Fruit fly (Drosophila melanogaster): ENCODE results near the gene CG5664.

Gene CG5664

DNA sequence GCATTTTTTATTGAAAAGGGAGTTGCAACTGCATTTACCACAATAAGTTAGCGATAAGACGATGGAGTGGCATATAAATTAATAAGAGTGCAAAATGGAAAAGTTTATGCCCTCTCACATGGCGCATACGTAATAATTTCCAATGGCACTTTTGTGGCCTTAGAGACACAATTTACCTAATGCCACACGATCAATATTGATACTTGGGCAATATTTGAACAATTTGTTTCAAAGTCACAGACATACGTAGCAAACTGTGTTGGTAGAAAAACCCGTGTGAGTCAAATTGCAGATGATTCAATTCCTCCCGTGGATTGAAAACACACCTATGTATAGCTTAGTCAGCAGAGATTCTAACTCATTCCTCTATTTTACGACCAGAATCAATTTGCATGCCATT, 29.0 kb downstream of the CG5664 start (continued):
- 0 out of 2 replicates have a peak, but pooled peaks have one; percentile 19 for TF ChIP-seq CG31441 (GFP tag; IDR thresholded peaks at IDR 0.05)
- TF ChIP-seq ttk (GFP tag; IDR thresholded peaks at IDR 0.05) = no peak
- TF ChIP-seq eve (GFP tag; optimal IDR thresholded peaks at IDR 0.05) = peak in 1 of 2 experiments; percentile 9
- TF ChIP-seq Optix (GFP tag; IDR thresholded peaks at IDR 0.05) = no peak
- peak; percentile 6 for TF ChIP-seq CG12219 (GFP tag; optimal IDR thresholded peaks at IDR 0.05)
- TF ChIP-seq CG9797 (GFP tag; optimal IDR thresholded peaks at IDR 0.05) = no peak
- peak; percentile 30 for TF ChIP-seq CG17568 (GFP tag; optimal IDR thresholded peaks at IDR 0.05)
- no peak for TF ChIP-seq CG12104 (GFP tag; optimal IDR thresholded peaks at IDR 0.05)
- no peak for TF ChIP-seq CG11398 (GFP tag; optimal IDR thresholded peaks at IDR 0.05)
- no peak for TF ChIP-seq Bgb (GFP tag; IDR thresholded peaks at IDR 0.05; ENCODE audit: partially characterized antibody)
- TF ChIP-seq Gug (GFP tag; IDR thresholded peaks at IDR 0.05) = no peak
- TF ChIP-seq CG17612 (GFP tag; IDR thresholded peaks at IDR 0.05) = no peak
- no peak for TF ChIP-seq CG11247 (GFP tag; IDR thresholded peaks at IDR 0.05)
- TF ChIP-seq CG11696 (GFP tag; IDR thresholded peaks at IDR 0.05) = peak; percentile 37; the same call in 1 of the 2 replicates
- TF ChIP-seq CG10274 (GFP tag; optimal IDR thresholded peaks at IDR 0.05) = no peak
- TF ChIP-seq CG1024 (GFP tag; IDR thresholded peaks at IDR 0.05) = 0 out of 2 replicates have a peak, but pooled peaks have one; percentile 16
- TF ChIP-seq CG15269 (tag; optimal IDR thresholded peaks at IDR 0.05) = peak; percentile 31
- no peak for TF ChIP-seq CG11093 (GFP tag; IDR thresholded peaks at IDR 0.05)
- TF ChIP-seq cas (GFP tag; IDR thresholded peaks at IDR 0.05) = no peak
- TF ChIP-seq ab (GFP tag; optimal IDR thresholded peaks at IDR 0.05) = no peak
- TF ChIP-seq CG8089 (GFP tag; optimal IDR thresholded peaks at IDR 0.05) = no peak
- no peak for TF ChIP-seq CG1602 (GFP tag; optimal IDR thresholded peaks at IDR 0.05)
- TF ChIP-seq pros (GFP tag; optimal IDR thresholded peaks at IDR 0.05) = no peak
- TF ChIP-seq MESR4 (GFP tag; optimal IDR thresholded peaks at IDR 0.05) = no peak
- TF ChIP-seq hkb (optimal IDR thresholded peaks at IDR 0.05) = no peak
- TF ChIP-seq hkb (GFP tag; IDR thresholded peaks at IDR 0.05) = peak; percentile 74
- no peak for TF ChIP-seq CG18262 (tag; optimal IDR thresholded peaks at IDR 0.05)
- TF ChIP-seq p53 (GFP tag; optimal IDR thresholded peaks at IDR 0.05) = peak; percentile 45
- no peak for TF ChIP-seq CG6654 (GFP tag; optimal IDR thresholded peaks at IDR 0.05)
- TF ChIP-seq kah (GFP tag; optimal IDR thresholded peaks at IDR 0.05) = peak; percentile 6
- TF ChIP-seq lola (GFP tag; optimal IDR thresholded peaks at IDR 0.05) = no peak
- TF ChIP-seq Ssrp (tag; optimal IDR thresholded peaks at IDR 0.05) = no peak
- TF ChIP-seq NC2α (GFP tag; optimal IDR thresholded peaks at IDR 0.05) = no peak
- no peak for TF ChIP-seq otp (GFP tag; IDR thresholded peaks at IDR 0.05)
- TF ChIP-seq D19A (tag; optimal IDR thresholded peaks at IDR 0.05) = no peak
- no peak for TF ChIP-seq HLH3B (GFP tag; IDR thresholded peaks at IDR 0.05)
- no peak for TF ChIP-seq btn (GFP tag; optimal IDR thresholded peaks at IDR 0.05)
- TF ChIP-seq Opbp (GFP tag; IDR thresholded peaks at IDR 0.05; ENCODE audit: partially characterized antibody) = no peak
- TF ChIP-seq NK7.1 (GFP tag; optimal IDR thresholded peaks at IDR 0.05) = no peak
- no peak for TF ChIP-seq gro (GFP tag; optimal IDR thresholded peaks at IDR 0.05)
- no peak for TF ChIP-seq Dfd (GFP tag; optimal IDR thresholded peaks at IDR 0.05)
- no peak for TF ChIP-seq fru (optimal IDR thresholded peaks at IDR 0.05)
- no peak for TF ChIP-seq Nf-YB (GFP tag; optimal IDR thresholded peaks at IDR 0.05)
- no peak for TF ChIP-seq pho (GFP tag; optimal IDR thresholded peaks at IDR 0.05)
- TF ChIP-seq CG18619 (GFP tag; optimal IDR thresholded peaks at IDR 0.05) = peak; percentile 16
- peak; percentile 20 for TF ChIP-seq CG10209 (GFP tag; optimal IDR thresholded peaks at IDR 0.05)
- TF ChIP-seq ap (GFP tag; IDR thresholded peaks at IDR 0.05) = no peak
- TF ChIP-seq zen (tag; optimal IDR thresholded peaks at IDR 0.05) = no peak
- TF ChIP-seq CG2678 (tag; optimal IDR thresholded peaks at IDR 0.05) = peak; percentile 59
- peak; percentile 4 for TF ChIP-seq PHDP (tag; optimal IDR thresholded peaks at IDR 0.05)
- no peak for TF ChIP-seq CG10462 (GFP tag; optimal IDR thresholded peaks at IDR 0.05)
- peak; percentile 29 for TF ChIP-seq Jarid2 (GFP tag; optimal IDR thresholded peaks at IDR 0.05)
